Worm (Caenorhabditis elegans): ENCODE measurements around the gene nhr-35.
A peak's percentile ranks its signal among the peaks of the same experiment; 100 is the strongest.

nhr-35 gene

DNA sequence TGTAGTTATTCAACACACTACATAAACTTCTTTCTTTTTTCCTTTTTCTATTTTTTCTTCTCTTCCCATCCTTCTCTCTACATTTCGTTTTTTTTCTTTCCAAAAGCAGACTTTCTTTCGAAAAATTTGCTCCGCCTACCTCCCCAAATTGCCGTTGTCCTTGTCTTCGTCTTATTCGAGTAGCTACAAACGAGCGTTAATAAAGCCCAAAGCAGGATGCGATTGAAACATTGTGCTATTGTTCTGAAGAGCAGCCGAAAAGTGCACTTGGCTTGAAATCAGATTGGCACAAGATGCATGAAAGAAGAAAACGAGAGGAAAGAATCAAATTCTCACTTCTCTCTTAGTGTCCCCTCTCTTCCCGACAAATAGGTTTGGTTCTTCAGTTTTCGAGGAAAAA lies 42.4 kb downstream of the nhr-35 start:
- TF ChIP-seq ces-1 (GFP tag; optimal IDR thresholded peaks at IDR 0.05) (peak; percentile 68), blmp-1 (tag; optimal IDR thresholded peaks at IDR 0.05) (no peak)

ce11 chrX:4576272-4576671 lies 43.8 kb downstream of the nhr-35 start:
- TF ChIP-seq ces-1 (GFP tag; optimal IDR thresholded peaks at IDR 0.05), result peak; percentile 37
- TF ChIP-seq mls-2 (tag; optimal IDR thresholded peaks at IDR 0.05), result peak; percentile 71
- peak; percentile 17 for TF ChIP-seq drap-1 (GFP tag; optimal IDR thresholded peaks at IDR 0.05)
- no peak for TF ChIP-seq M03D4.4 (tag; optimal IDR thresholded peaks at IDR 0.05)
- TF ChIP-seq pha-4 (tag; optimal IDR thresholded peaks at IDR 0.05), result no peak
- TF ChIP-seq sptf-1 (tag; optimal IDR thresholded peaks at IDR 0.05), result peak; percentile 69
- peak; percentile 52 for TF ChIP-seq cnd-1 (tag; optimal IDR thresholded peaks at IDR 0.05)
- TF ChIP-seq ceh-43 (GFP tag; optimal IDR thresholded peaks at IDR 0.05), result no peak

DNA sequence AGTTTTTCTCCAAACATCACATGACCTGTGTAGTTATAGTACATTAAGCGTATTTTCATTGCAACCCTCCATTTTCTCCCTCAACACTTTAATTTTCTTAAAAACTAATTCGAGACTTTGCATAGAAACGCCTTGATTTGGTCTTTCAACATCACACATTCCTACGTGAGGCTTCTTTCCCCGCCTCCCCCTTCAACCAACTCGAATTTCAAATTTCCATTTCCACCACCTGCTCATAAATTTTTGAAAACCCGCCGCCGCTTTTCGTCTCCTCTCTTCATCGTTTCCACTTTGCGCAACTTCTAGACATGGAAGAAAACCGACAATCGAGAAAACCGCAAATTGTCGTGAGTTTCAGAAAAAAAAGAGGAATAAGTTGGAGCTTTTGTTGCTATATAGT lies 45.5 kb downstream of the nhr-35 start, which contains the start of gene C05E11.3:
Gene C05E11.3 (plus strand): TSS at position 301 of the 400 bp plus-strand sequence.
- no peak for TF ChIP-seq M03D4.4 (tag; optimal IDR thresholded peaks at IDR 0.05)
- TF ChIP-seq ceh-43 (GFP tag; optimal IDR thresholded peaks at IDR 0.05), result no peak
- no peak for TF ChIP-seq nhr-237 (tag; optimal IDR thresholded peaks at IDR 0.05)
- no peak for TF ChIP-seq unc-39 (tag; optimal IDR thresholded peaks at IDR 0.05)
- TF ChIP-seq zip-8 (tag; optimal IDR thresholded peaks at IDR 0.05), result no peak
- TF ChIP-seq ceh-83 (GFP tag; optimal IDR thresholded peaks at IDR 0.05), result no peak
- TF ChIP-seq tbx-8 (GFP tag; optimal IDR thresholded peaks at IDR 0.05), result no peak
- no peak for TF ChIP-seq mab-5 (tag; optimal IDR thresholded peaks at IDR 0.05)
- TF ChIP-seq lsy-2 (tag; optimal IDR thresholded peaks at IDR 0.05), result no peak
- no peak for TF ChIP-seq nhr-28 (tag; optimal IDR thresholded peaks at IDR 0.05)
- no peak for TF ChIP-seq blmp-1 (tag; optimal IDR thresholded peaks at IDR 0.05)
- TF ChIP-seq ceh-39 (tag; optimal IDR thresholded peaks at IDR 0.05), result no peak
- TF ChIP-seq lin-13 (tag; optimal IDR thresholded peaks at IDR 0.05), result no peak
- TF ChIP-seq mls-2 (tag; optimal IDR thresholded peaks at IDR 0.05), result no peak
- no peak for TF ChIP-seq sptf-1 (tag; optimal IDR thresholded peaks at IDR 0.05)
- TF ChIP-seq ztf-11 (tag; optimal IDR thresholded peaks at IDR 0.05), result no peak
- TF ChIP-seq hlh-1 (tag; optimal IDR thresholded peaks at IDR 0.05), result no peak
- no peak for TF ChIP-seq flh-1 (GFP tag; optimal IDR thresholded peaks at IDR 0.05)

DNA sequence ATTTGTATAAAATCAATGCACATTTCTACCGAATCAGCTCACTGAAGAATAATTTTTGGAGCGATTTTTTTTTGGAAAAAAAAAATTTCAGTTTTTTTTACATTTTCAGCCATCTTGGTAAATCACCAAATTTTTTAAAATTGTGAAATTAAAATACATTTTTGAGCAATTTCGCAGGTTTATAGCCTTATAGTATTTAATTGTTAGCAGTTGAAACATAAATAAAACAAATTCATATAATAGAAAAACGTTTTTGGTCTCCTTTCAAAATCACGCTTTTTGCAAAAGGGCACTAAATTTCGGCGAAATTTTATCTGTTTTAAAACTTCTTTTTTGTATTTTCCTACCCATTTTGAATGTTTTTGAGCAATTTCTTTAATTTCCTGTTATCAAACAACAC lies 46.1 kb downstream of the nhr-35 start:
- TF ChIP-seq nhr-28 (tag; optimal IDR thresholded peaks at IDR 0.05) (no peak), nhr-76 (tag; optimal IDR thresholded peaks at IDR 0.05) (no peak), unc-39 (tag; optimal IDR thresholded peaks at IDR 0.05) (no peak), mls-2 (tag; optimal IDR thresholded peaks at IDR 0.05) (no peak), unc-62 (GFP tag; optimal IDR thresholded peaks at IDR 0.05) (no peak), lin-32 (GFP tag; optimal IDR thresholded peaks at IDR 0.05) (no peak), unc-120 (tag; optimal IDR thresholded peaks at IDR 0.05; ENCODE audit: poor library complexity, severe bottlenecking) (no peak), sem-2 (GFP tag; optimal IDR thresholded peaks at IDR 0.05) (no peak)

ce11 chrX:4585579-4585978 lies 53.1 kb downstream of the nhr-35 start, which contains the start of gene C05E11.7:
C05E11.7 (minus strand) TSS chrX:4585679.
- TF ChIP-seq unc-62 (GFP tag; optimal IDR thresholded peaks at IDR 0.05), result no peak
- no peak for TF ChIP-seq unc-39 (tag; optimal IDR thresholded peaks at IDR 0.05)
- no peak for TF ChIP-seq lin-13 (tag; optimal IDR thresholded peaks at IDR 0.05)

- TF ChIP-seq drap-1 (GFP tag; optimal IDR thresholded peaks at IDR 0.05) (no peak), ztf-11 (tag; optimal IDR thresholded peaks at IDR 0.05) (no peak), elt-3 (tag; optimal IDR thresholded peaks at IDR 0.05) (no peak), tbx-8 (GFP tag; optimal IDR thresholded peaks at IDR 0.05) (no peak), flh-1 (GFP tag; optimal IDR thresholded peaks at IDR 0.05) (no peak), mab-5 (tag; optimal IDR thresholded peaks at IDR 0.05) (no peak), lin-32 (GFP tag; optimal IDR thresholded peaks at IDR 0.05) (no peak), snpc-4 (tag; optimal IDR thresholded peaks at IDR 0.05) (no peak)
Observed at ce11 chrX:4586617-4587016, 54.1 kb downstream of the nhr-35 start, which contains the start of gene C05E11.2. C05E11.2 (plus strand) TSS chrX:4586917.
